Worm (Caenorhabditis elegans) whole organism, young adult: ENCODE measurements around the gene srlf-12.

Source experiments
- B0336.3 ChIP-seq: fragments of 200-800 bp; sonication (Bioruptor generic); IDR thresholded peaks from 2 replicates; pipeline ENCODE4 v1.3.6; 2022; ENCODE audit warnings: missing genetic modification characterization, missing compliant biosample characterization
- C17E4.6 ChIP-seq: fragments of 200-800 bp; sonication (Bioruptor generic); IDR thresholded peaks from 2 replicates; pipeline ENCODE4 v1.3.6; 2022; ENCODE audit warnings: missing genetic modification reagents, missing genetic modification characterization, missing compliant biosample characterization
- F10E7.11 ChIP-seq: sonication (generic microtip); optimal IDR thresholded peaks from 2 replicates; lab custom pipeline; 2017; ENCODE audit warnings: mild to moderate bottlenecking, missing genetic modification characterization, moderate library complexity, missing compliant biosample characterization
- F23B12.7 ChIP-seq: sonication (generic microtip); optimal IDR thresholded peaks from 2 replicates; lab custom pipeline; 2017; ENCODE audit warnings: missing genetic modification characterization, mild to moderate bottlenecking, missing compliant biosample characterization, antibody characterized with exemption, moderate library complexity; ENCODE audit not compliant: insufficient read depth
- F52B5.7 ChIP-seq: sonication (generic microtip); optimal IDR thresholded peaks from 2 replicates; lab custom pipeline; 2016; ENCODE audit warnings: mild to moderate bottlenecking, missing genetic modification characterization, missing compliant biosample characterization
- F57A8.1 ChIP-seq: fragments of 200-800 bp; sonication (Bioruptor generic); optimal IDR thresholded peaks from 2 replicates; lab custom pipeline; 2018; ENCODE audit warnings: mild to moderate bottlenecking, missing genetic modification characterization, moderate library complexity, missing compliant biosample characterization
- K12H6.12 ChIP-seq: fragments of 200-800 bp; sonication (Bioruptor generic); optimal IDR thresholded peaks from 2 replicates; lab custom pipeline; 2018; ENCODE audit warnings: mild to moderate bottlenecking, missing genetic modification characterization, missing compliant biosample characterization
- T26A5.8 ChIP-seq: sonication (generic microtip); optimal IDR thresholded peaks from 2 replicates; lab custom pipeline; 2016; ENCODE audit warnings: missing genetic modification characterization, missing compliant biosample characterization
- Y53F4B.3 ChIP-seq: fragments of 200-800 bp; sonication (Bioruptor generic); IDR thresholded peaks from 2 replicates; pipeline ENCODE4 v1.3.6; 2022; ENCODE audit warnings: missing genetic modification reagents, missing genetic modification characterization, missing compliant biosample characterization
- Y67H2A.10 ChIP-seq: fragments of 200-800 bp; sonication (Bioruptor generic); conservative IDR thresholded peaks from 2 replicates; pipeline ENCODE4 v1.3.6; 2022; ENCODE audit warnings: missing genetic modification reagents, missing genetic modification characterization, missing compliant biosample characterization
- Y95B8A.8 ChIP-seq: fragments of 200-800 bp; sonication (Bioruptor generic); IDR thresholded peaks from 2 replicates; pipeline ENCODE4 v1.3.6; 2022; ENCODE audit warnings: missing genetic modification reagents, missing genetic modification characterization, missing compliant biosample characterization
- ama-1 ChIP-seq, 3 experiments: fragments of 150-350 bp in 1 of 3; sonication (generic microtip) in 2 of 3; optimal IDR thresholded peaks; 2 replicates each; lab custom pipeline; 2014 to 2018; ENCODE audit warnings: missing biosample characterization in 2 of 3, missing genetic modification characterization in 2 of 3, missing genetic modification reagents in 2 of 3
- aptf-2 ChIP-seq: fragments of 200-800 bp; sonication (Bioruptor generic); conservative IDR thresholded peaks from 2 replicates; pipeline ENCODE4 v1.3.6; 2022; ENCODE audit warnings: missing genetic modification reagents, missing genetic modification characterization, missing compliant biosample characterization
- aptf-3 ChIP-seq: fragments of 200-800 bp; sonication (Bioruptor generic); IDR thresholded peaks from 2 replicates; pipeline ENCODE4 v1.3.6; 2022; ENCODE audit warnings: missing genetic modification characterization, missing compliant biosample characterization
- atf-7 ChIP-seq: sonication (generic microtip); optimal IDR thresholded peaks from 2 replicates; lab custom pipeline; 2017; ENCODE audit warnings: mild to moderate bottlenecking, missing genetic modification characterization, missing compliant biosample characterization
- athp-1 ChIP-seq: sonication (generic microtip); optimal IDR thresholded peaks from 2 replicates; lab custom pipeline; 2017; ENCODE audit warnings: mild to moderate bottlenecking, missing genetic modification characterization, missing compliant biosample characterization
- bed-1 ChIP-seq: fragments of 200-800 bp; sonication (Bioruptor generic); IDR thresholded peaks from 2 replicates; pipeline ENCODE4 v1.3.6; 2022; ENCODE audit warnings: missing genetic modification reagents, missing genetic modification characterization, missing compliant biosample characterization
- cebp-2 ChIP-seq: fragments of 200-800 bp; sonication (Bioruptor generic); IDR thresholded peaks from 2 replicates; pipeline ENCODE4 v1.3.6; 2022; ENCODE audit warnings: missing genetic modification characterization, missing compliant biosample characterization
- ceh-91 ChIP-seq: fragments of 200-800 bp; sonication (Bioruptor generic); IDR thresholded peaks from 2 replicates; pipeline ENCODE4 v1.3.6; 2022; ENCODE audit warnings: missing genetic modification reagents, missing genetic modification characterization, missing compliant biosample characterization
- egl-44 ChIP-seq: fragments of 200-800 bp; sonication (Bioruptor generic); IDR thresholded peaks from 2 replicates; pipeline ENCODE4 v1.3.6; 2022; ENCODE audit warnings: missing genetic modification reagents, missing genetic modification characterization, missing compliant biosample characterization
- ekl-4 ChIP-seq: fragments of 200-800 bp; sonication (Bioruptor generic); IDR thresholded peaks from 2 replicates; pipeline ENCODE4 v1.3.6; 2022; ENCODE audit warnings: missing genetic modification reagents, missing genetic modification characterization, missing compliant biosample characterization
- ets-4 ChIP-seq: fragments of 200-800 bp; sonication (Bioruptor generic); optimal IDR thresholded peaks from 2 replicates; lab custom pipeline; 2018; ENCODE audit warnings: mild to moderate bottlenecking, missing genetic modification characterization, missing compliant biosample characterization
- hlh-26 ChIP-seq: fragments of 200-800 bp; sonication (Bioruptor generic); conservative IDR thresholded peaks from 2 replicates; pipeline ENCODE4 v1.3.6; 2022; ENCODE audit warnings: missing genetic modification reagents, missing genetic modification characterization, missing compliant biosample characterization
- hmg-1.2 ChIP-seq: fragments of 200-800 bp; sonication (Bioruptor generic); IDR thresholded peaks from 2 replicates; pipeline ENCODE4 v1.3.6; 2022; ENCODE audit warnings: missing genetic modification reagents, missing genetic modification characterization, missing compliant biosample characterization
- let-607 ChIP-seq, 2 experiments: fragments of 200-800 bp in 1 of 2; sonication (Bioruptor generic) in 1 of 2; sonication (generic microtip) in 1 of 2; optimal IDR thresholded peaks; 2 replicates each; lab custom pipeline; 2016 to 2018; ENCODE audit warnings: mild to moderate bottlenecking in 2 of 2, missing compliant biosample characterization in 2 of 2, missing genetic modification characterization in 2 of 2, moderate library complexity in 2 of 2, missing genotype in 1 of 2
- lsl-1 ChIP-seq: fragments of 200-800 bp; sonication (Bioruptor generic); optimal IDR thresholded peaks from 2 replicates; lab custom pipeline; 2018; ENCODE audit warnings: mild to moderate bottlenecking, missing genetic modification characterization, moderate library complexity, missing compliant biosample characterization
- lsy-27 ChIP-seq: sonication (generic microtip); optimal IDR thresholded peaks from 2 replicates; lab custom pipeline; 2017; ENCODE audit warnings: missing genetic modification characterization, mild to moderate bottlenecking, missing compliant biosample characterization, antibody characterized with exemption, missing genotype, borderline replicate concordance; ENCODE audit not compliant: insufficient read depth
- madf-3 ChIP-seq: fragments of 200-800 bp; sonication (Bioruptor generic); IDR thresholded peaks from 2 replicates; pipeline ENCODE4 v1.3.6; 2022; ENCODE audit warnings: missing genetic modification reagents, missing genetic modification characterization, missing compliant biosample characterization
- madf-6 ChIP-seq: fragments of 200-800 bp; sonication (Bioruptor generic); IDR thresholded peaks from 2 replicates; pipeline ENCODE4 v1.3.6; 2022; ENCODE audit warnings: missing genetic modification reagents, missing genetic modification characterization, missing compliant biosample characterization
- nfyb-1 ChIP-seq: fragments of 200-800 bp; sonication (Bioruptor generic); IDR thresholded peaks from 2 replicates; pipeline ENCODE4 v1.3.6; 2022; ENCODE audit warnings: missing genetic modification reagents, missing genetic modification characterization, missing compliant biosample characterization
- nhr-179 ChIP-seq: sonication (generic microtip); optimal IDR thresholded peaks from 2 replicates; lab custom pipeline; 2016; ENCODE audit warnings: mild to moderate bottlenecking, missing genetic modification characterization, missing compliant biosample characterization
- nhr-90 ChIP-seq: sonication (generic microtip); optimal IDR thresholded peaks from 2 replicates; lab custom pipeline; 2016; ENCODE audit warnings: missing genotype, mild to moderate bottlenecking, missing genetic modification characterization, missing compliant biosample characterization
- pbrm-1 ChIP-seq: fragments of 200-800 bp; sonication (Bioruptor generic); IDR thresholded peaks from 2 replicates; pipeline ENCODE4 v1.3.6; 2022; ENCODE audit warnings: missing genetic modification reagents, missing genetic modification characterization, missing compliant biosample characterization
- rpc-1 ChIP-seq, 2 experiments: fragments of 150-350 bp in 1 of 2; sonication (generic microtip) in 1 of 2; optimal IDR thresholded peaks; 2 replicates each; lab custom pipeline; 2014 to 2018; ENCODE audit warnings: missing biosample characterization in 1 of 2, missing genetic modification characterization in 1 of 2, missing genetic modification reagents in 1 of 2, missing genotype in 1 of 2
- snpc-1.1 ChIP-seq: sonication (generic microtip); optimal IDR thresholded peaks from 2 replicates; lab custom pipeline; 2017; ENCODE audit warnings: missing genetic modification characterization, mild to moderate bottlenecking, missing compliant biosample characterization, antibody characterized with exemption, moderate library complexity, missing genotype, missing genetic modification reagents; ENCODE audit not compliant: insufficient read depth
- tbx-9 ChIP-seq: sonication (generic microtip); optimal IDR thresholded peaks from 2 replicates; lab custom pipeline; 2016; ENCODE audit warnings: borderline replicate concordance, missing genetic modification characterization, inconsistent platforms, missing compliant biosample characterization
- tlf-1 ChIP-seq: fragments of 200-800 bp; sonication (Bioruptor generic); optimal IDR thresholded peaks from 2 replicates; lab custom pipeline; 2018; ENCODE audit warnings: mild to moderate bottlenecking, missing genetic modification characterization, missing compliant biosample characterization
- unc-62 ChIP-seq: fragments of 150-350 bp; optimal IDR thresholded peaks from 2 replicates; lab custom pipeline; 2014; ENCODE audit warnings: missing biosample characterization, missing genetic modification reagents, missing genetic modification characterization
- xnd-1 ChIP-seq: sonication (generic microtip); optimal IDR thresholded peaks from 2 replicates; lab custom pipeline; 2016; ENCODE audit warnings: missing genotype, missing genetic modification reagents, missing genetic modification characterization, missing compliant biosample characterization
- ztf-26 ChIP-seq: sonication (generic microtip); optimal IDR thresholded peaks from 2 replicates; lab custom pipeline; 2017; ENCODE audit warnings: missing genetic modification characterization, missing compliant biosample characterization

Gene srlf-12

ce11 chrIV:10935336-10935735 is 43.4 kb upstream of the srlf-12 start (continued):
- TF ChIP-seq B0336.3 (GFP tag; lab: Robert Waterston, UW) (peak; percentile 17; the same call in 1 of the 2 replicates), hlh-26 (GFP tag; lab: Robert Waterston, UW) (no peak), ztf-26 (tag; lab: Kevin White, UChicago) (peak; percentile 31), xnd-1 (no peak), let-607 (tag; optimal IDR thresholded peaks at IDR 0.05; lab: Kevin White, UChicago) (peak in 1 of 2 experiments; percentile 14), ekl-4 (GFP tag; lab: Robert Waterston, UW) (peak; percentile 85), F52B5.7 (peak; percentile 73), nfyb-1 (GFP tag; lab: Robert Waterston, UW) (peak; percentile 85), T26A5.8 (tag; lab: Kevin White, UChicago) (no peak), hmg-1.2 (GFP tag; lab: Robert Waterston, UW) (peak; percentile 77), Y67H2A.10 (GFP tag; lab: Robert Waterston, UW) (peak; percentile 70; the same call in 1 of the 2 replicates), lsy-27 (no peak), atf-7 (tag; lab: Kevin White, UChicago) (peak; percentile 74), F10E7.11 (tag; lab: Kevin White, UChicago) (peak; percentile 11), tlf-1 (GFP tag; lab: Kevin White, UChicago) (peak; percentile 78), athp-1 (tag; lab: Kevin White, UChicago) (no peak), madf-3 (GFP tag; lab: Robert Waterston, UW) (peak; percentile 80; the same call in 1 of the 2 replicates), rpc-1 (optimal IDR thresholded peaks at IDR 0.05; lab: Kevin White, UChicago) (no peak), rpc-1 (tag; optimal IDR thresholded peaks at IDR 0.05; lab: Kevin White, UChicago) (no peak), ets-4 (GFP tag; lab: Kevin White, UChicago) (no peak), ceh-91 (no peak), snpc-1.1 (no peak), Y53F4B.3 (GFP tag; lab: Robert Waterston, UW) (no peak), unc-62 (GFP tag; lab: Kevin White, UChicago) (peak; percentile 73), nhr-90 (tag; lab: Kevin White, UChicago) (no peak), bed-1 (GFP tag; lab: Robert Waterston, UW) (no peak), nhr-179 (tag; lab: Kevin White, UChicago) (no peak), tbx-9 (tag; lab: Kevin White, UChicago) (no peak), aptf-3 (GFP tag; lab: Robert Waterston, UW) (no peak), K12H6.12 (tag; lab: Kevin White, UChicago) (peak; percentile 71), F23B12.7 (no peak), lsl-1 (GFP tag; lab: Kevin White, UChicago) (no peak), cebp-2 (no peak), F57A8.1 (GFP tag; lab: Kevin White, UChicago) (no peak)

ce11 chrIV:10934786-10935185 is 42.9 kb upstream of the srlf-12 start:
- TF ChIP-seq ama-1 (optimal IDR thresholded peaks at IDR 0.05; lab: Kevin White, UChicago) (peak; percentile 56), ama-1 (GFP tag; optimal IDR thresholded peaks at IDR 0.05; lab: Kevin White, UChicago) (no peak), pbrm-1 (GFP tag; lab: Robert Waterston, UW) (0 out of 2 replicates have a peak, but pooled peaks have one; percentile 5), aptf-2 (GFP tag; lab: Robert Waterston, UW) (no peak), lsy-27 (no peak), Y95B8A.8 (GFP tag; lab: Robert Waterston, UW) (0 out of 2 replicates have a peak, but pooled peaks have one; percentile 9), egl-44 (no peak), aptf-3 (GFP tag; lab: Robert Waterston, UW) (no peak), C17E4.6 (GFP tag; lab: Robert Waterston, UW) (0 out of 2 replicates have a peak, but pooled peaks have one; percentile 7), madf-6 (GFP tag; lab: Robert Waterston, UW) (no peak)
- TF ChIP-seq, all 124 proteins: peak for 4
